Fruit fly (Drosophila melanogaster) whole organism, embryonic: ENCODE measurements around the gene CG12992.

Experiments used
- CG13296 ChIP-seq: fragments of 200-800 bp; sonication (Bioruptor generic); optimal IDR thresholded peaks from 3 replicates; lab custom pipeline; 2018; ENCODE audit warnings: missing biosample characterization, mild to moderate bottlenecking, missing genetic modification characterization
- CG13424 ChIP-seq: fragments of 200-800 bp; sonication (Bioruptor generic); optimal IDR thresholded peaks from 2 replicates; lab custom pipeline; 2019; ENCODE audit warnings: missing biosample characterization, mild to moderate bottlenecking, missing genetic modification characterization, moderate library complexity
- CG14050 ChIP-seq: fragments of 200-800 bp; sonication (Bioruptor generic); IDR thresholded peaks from 3 replicates; pipeline ENCODE4 v1.3.6; 2022; ENCODE audit warnings: missing biosample characterization, missing genetic modification characterization
- CG14860 ChIP-seq: fragments of 200-800 bp; sonication (Bioruptor generic); IDR thresholded peaks from 3 replicates; pipeline ENCODE4 v1.3.6; 2022; ENCODE audit warnings: missing biosample characterization, missing genetic modification characterization; ENCODE audit not compliant: partially characterized antibody
- CG1647 ChIP-seq: fragments of 200-800 bp; sonication (Bioruptor generic); optimal IDR thresholded peaks from 3 replicates; lab custom pipeline; 2016; ENCODE audit warnings: missing biosample characterization, missing genetic modification characterization
- CG17359 ChIP-seq: fragments of 200-800 bp; sonication (Bioruptor generic); optimal IDR thresholded peaks from 3 replicates; lab custom pipeline; 2018; ENCODE audit warnings: missing biosample characterization, mild to moderate bottlenecking, missing genetic modification characterization, moderate library complexity
- CG18599 ChIP-seq: fragments of 200-800 bp; sonication (Bioruptor generic); optimal IDR thresholded peaks from 3 replicates; lab custom pipeline; 2017; ENCODE audit warnings: missing biosample characterization, missing genetic modification characterization, mild to moderate bottlenecking, moderate library complexity, missing genetic modification reagents
- CG2120 ChIP-seq: fragments of 200-800 bp; sonication (Bioruptor generic); optimal IDR thresholded peaks from 3 replicates; lab custom pipeline; 2016; ENCODE audit warnings: missing biosample characterization, missing genetic modification characterization
- CG3281 ChIP-seq: fragments of 200-800 bp; sonication (Bioruptor generic); optimal IDR thresholded peaks from 3 replicates; lab custom pipeline; 2017; ENCODE audit warnings: missing biosample characterization, mild to moderate bottlenecking, missing genetic modification characterization
- CG3407 ChIP-seq: fragments of 200-800 bp; sonication (Bioruptor generic); optimal IDR thresholded peaks from 2 replicates; lab custom pipeline; 2018; ENCODE audit warnings: missing biosample characterization, mild to moderate bottlenecking, missing genetic modification characterization
- CG34376 ChIP-seq: fragments of 200-800 bp; sonication (Bioruptor generic); optimal IDR thresholded peaks from 2 replicates; lab custom pipeline; 2018; ENCODE audit warnings: missing biosample characterization, mild to moderate bottlenecking, missing genetic modification characterization
- CG3838 ChIP-seq: fragments of 200-800 bp; sonication (Bioruptor generic); optimal IDR thresholded peaks from 3 replicates; lab custom pipeline; 2016; ENCODE audit warnings: missing biosample characterization, missing genetic modification characterization
- CG42726 ChIP-seq: fragments of 200-800 bp; sonication (Bioruptor generic); IDR thresholded peaks from 2 replicates; pipeline ENCODE4 v1.3.6; 2022; ENCODE audit warnings: missing biosample characterization, missing genetic modification characterization; ENCODE audit not compliant: partially characterized antibody
- CG4730 ChIP-seq: fragments of 200-800 bp; sonication (Bioruptor generic); IDR thresholded peaks from 2 replicates; pipeline ENCODE4 v1.3.6; 2022; ENCODE audit warnings: missing biosample characterization, missing genetic modification characterization
- CG6765 ChIP-seq: fragments of 200-800 bp; sonication (Bioruptor generic); optimal IDR thresholded peaks from 3 replicates; lab custom pipeline; 2017; ENCODE audit warnings: missing biosample characterization, mild to moderate bottlenecking, missing genetic modification characterization
- D19A ChIP-seq: fragments of 200-800 bp; optimal IDR thresholded peaks from 3 replicates; lab custom pipeline; 2019; ENCODE audit warnings: missing biosample characterization, mild to moderate bottlenecking, missing genetic modification characterization, moderate library complexity
- D19B ChIP-seq: fragments of 200-800 bp; sonication (Bioruptor generic); optimal IDR thresholded peaks from 2 replicates; lab custom pipeline; 2017; ENCODE audit warnings: missing biosample characterization, mild to moderate bottlenecking, missing genetic modification characterization
- Dref ChIP-seq: fragments of 200-800 bp; sonication (Bioruptor generic); IDR thresholded peaks from 2 replicates; pipeline ENCODE4 v1.3.6; 2022; ENCODE audit warnings: missing biosample characterization, missing genetic modification characterization
- Drgx ChIP-seq: fragments of 200-800 bp; sonication (Bioruptor generic); IDR thresholded peaks from 2 replicates; pipeline ENCODE4 v1.3.6; 2022; ENCODE audit warnings: missing biosample characterization, missing genetic modification characterization
- E2f2 ChIP-seq: fragments of 200-800 bp; sonication (Bioruptor generic); IDR thresholded peaks from 2 replicates; pipeline ENCODE4 v1.3.6; 2022; ENCODE audit warnings: missing biosample characterization, missing genetic modification characterization
- Fer1 ChIP-seq: fragments of 200-800 bp; sonication (Bioruptor generic); optimal IDR thresholded peaks from 2 replicates; lab custom pipeline; 2017; ENCODE audit warnings: missing biosample characterization, mild to moderate bottlenecking, missing genetic modification characterization
- Fer3 ChIP-seq: fragments of 200-800 bp; sonication (Bioruptor generic); optimal IDR thresholded peaks from 2 replicates; lab custom pipeline; 2018; ENCODE audit warnings: missing biosample characterization, mild to moderate bottlenecking, missing genetic modification characterization, moderate library complexity
- Hmr ChIP-seq: fragments of 200-800 bp; sonication (Bioruptor generic); optimal IDR thresholded peaks from 3 replicates; lab custom pipeline; 2017; ENCODE audit warnings: mild to moderate bottlenecking, missing biosample characterization, missing genetic modification reagents, missing genetic modification characterization
- Med ChIP-seq: fragments of 200-800 bp; sonication (Bioruptor generic); peaks from one replicate; lab custom pipeline; 2016; ENCODE audit warnings: missing biosample characterization, missing genetic modification characterization, mild to moderate bottlenecking, inconsistent platforms, moderate library complexity
- Opbp ChIP-seq: fragments of 200-800 bp; sonication (Bioruptor generic); IDR thresholded peaks from 3 replicates; pipeline ENCODE4 v1.3.6; 2022; ENCODE audit warnings: missing biosample characterization, missing genetic modification characterization; ENCODE audit not compliant: partially characterized antibody
- Sry-δ ChIP-seq: fragments of 200-800 bp; sonication (Bioruptor generic); optimal IDR thresholded peaks from 2 replicates; lab custom pipeline; 2016; ENCODE audit warnings: missing biosample characterization, missing genetic modification characterization
- Stat92E ChIP-seq, 3 experiments: fragments of >200 bp in 2 of 3; fragments of 200-800 bp in 1 of 3; sonication (Bioruptor generic) in 1 of 3; optimal IDR thresholded peaks; 2 replicates each; lab custom pipeline; 2017 to 2019; ENCODE audit warnings: missing biosample characterization in 3 of 3, missing genetic modification characterization in 3 of 3, mild to moderate bottlenecking in 1 of 3, moderate library complexity in 1 of 3
- ac ChIP-seq: fragments of 200-800 bp; sonication (Bioruptor generic); optimal IDR thresholded peaks from 3 replicates; lab custom pipeline; 2017; ENCODE audit warnings: missing biosample characterization, mild to moderate bottlenecking, missing genetic modification characterization
- amos ChIP-seq: fragments of 200-800 bp; sonication (Bioruptor generic); IDR thresholded peaks from 2 replicates; pipeline ENCODE4 v1.3.6; 2022; ENCODE audit warnings: missing biosample characterization, missing genetic modification characterization; ENCODE audit not compliant: partially characterized antibody
- ap ChIP-seq: fragments of 200-800 bp; sonication (Bioruptor generic); IDR thresholded peaks from 2 replicates; pipeline ENCODE4 v1.3.6; 2022; ENCODE audit warnings: missing biosample characterization, missing genetic modification characterization
- bbx ChIP-seq: fragments of 200-800 bp; sonication (Bioruptor generic); IDR thresholded peaks from 2 replicates; pipeline ENCODE4 v1.3.6; 2022; ENCODE audit warnings: missing biosample characterization, missing genetic modification characterization; ENCODE audit not compliant: partially characterized antibody
- dpn ChIP-seq, 2 experiments: fragments of 200-800 bp; sonication (Bioruptor generic); optimal IDR thresholded peaks; 3 replicates each; lab custom pipeline; 2016; ENCODE audit warnings: missing biosample characterization in 2 of 2, missing genetic modification characterization in 2 of 2
- hkb ChIP-seq, 2 experiments: fragments of 200-800 bp in 1 of 2; fragments of >200 bp in 1 of 2; sonication (Bioruptor generic) in 1 of 2; IDR thresholded peaks in 1 of 2; optimal IDR thresholded peaks in 1 of 2; 2 replicates each; pipeline versions ENCODE4 v1.3.6 to Lab custom; 2017 to 2022; ENCODE audit warnings: missing biosample characterization in 1 of 2, missing genetic modification characterization in 1 of 2
- ind ChIP-seq: fragments of 200-800 bp; sonication (Bioruptor generic); optimal IDR thresholded peaks from 3 replicates; lab custom pipeline; 2016; ENCODE audit warnings: missing biosample characterization, missing genetic modification characterization
- lab ChIP-seq: fragments of 200-800 bp; sonication (Bioruptor generic); optimal IDR thresholded peaks from 3 replicates; lab custom pipeline; 2017; ENCODE audit warnings: missing biosample characterization, missing genetic modification characterization, mild to moderate bottlenecking, moderate library complexity, missing genetic modification reagents
- mam ChIP-seq: fragments of 200-800 bp; sonication (Bioruptor generic); optimal IDR thresholded peaks from 3 replicates; lab custom pipeline; 2016; ENCODE audit warnings: missing biosample characterization, missing genetic modification characterization
- odd ChIP-seq: fragments of 200-800 bp; sonication (Bioruptor generic); optimal IDR thresholded peaks from 2 replicates; lab custom pipeline; 2017; ENCODE audit warnings: missing biosample characterization, mild to moderate bottlenecking, missing genetic modification characterization
- pan ChIP-seq, 4 experiments: fragments of >200 bp in 3 of 4; fragments of 200-800 bp in 1 of 4; sonication (Bioruptor generic) in 1 of 4; optimal IDR thresholded peaks in 3 of 4; IDR thresholded peaks in 1 of 4; 2 replicates each; pipeline versions ENCODE4 v1.3.6 to Lab custom; 2017 to 2022; ENCODE audit warnings: missing biosample characterization in 2 of 4, missing genetic modification characterization in 2 of 4, mixed read lengths in 1 of 4
- prd ChIP-seq, 3 experiments: fragments of >200 bp in 2 of 3; fragments of 200-800 bp in 1 of 3; sonication (Bioruptor generic) in 1 of 3; optimal IDR thresholded peaks in 2 of 3; IDR thresholded peaks in 1 of 3; 2 replicates in 2 of 3; 3 replicates in 1 of 3; pipeline versions ENCODE4 v1.3.6 to Lab custom; 2017 to 2022; ENCODE audit warnings: missing biosample characterization in 1 of 3, missing genetic modification characterization in 1 of 3
- sens-2 ChIP-seq: fragments of 200-800 bp; sonication (Bioruptor generic); IDR thresholded peaks from 2 replicates; pipeline ENCODE4 v1.3.6; 2022; ENCODE audit warnings: missing biosample characterization, missing genetic modification characterization
- ssp ChIP-seq: fragments of 200-800 bp; sonication (Bioruptor generic); IDR thresholded peaks from 2 replicates; pipeline ENCODE4 v1.3.6; 2022; ENCODE audit warnings: missing biosample characterization, missing genetic modification characterization
- tio ChIP-seq: fragments of 200-800 bp; sonication (Bioruptor generic); optimal IDR thresholded peaks from 2 replicates; lab custom pipeline; 2017; ENCODE audit warnings: missing biosample characterization, missing genetic modification characterization, inconsistent platforms
- trh ChIP-seq: fragments of 200-800 bp; sonication (Bioruptor generic); optimal IDR thresholded peaks from 2 replicates; lab custom pipeline; 2016; ENCODE audit warnings: missing biosample characterization, missing genetic modification characterization
- yki ChIP-seq: fragments of >200 bp; optimal IDR thresholded peaks from 3 replicates; lab custom pipeline; 2018

CG12992 gene

DNA sequence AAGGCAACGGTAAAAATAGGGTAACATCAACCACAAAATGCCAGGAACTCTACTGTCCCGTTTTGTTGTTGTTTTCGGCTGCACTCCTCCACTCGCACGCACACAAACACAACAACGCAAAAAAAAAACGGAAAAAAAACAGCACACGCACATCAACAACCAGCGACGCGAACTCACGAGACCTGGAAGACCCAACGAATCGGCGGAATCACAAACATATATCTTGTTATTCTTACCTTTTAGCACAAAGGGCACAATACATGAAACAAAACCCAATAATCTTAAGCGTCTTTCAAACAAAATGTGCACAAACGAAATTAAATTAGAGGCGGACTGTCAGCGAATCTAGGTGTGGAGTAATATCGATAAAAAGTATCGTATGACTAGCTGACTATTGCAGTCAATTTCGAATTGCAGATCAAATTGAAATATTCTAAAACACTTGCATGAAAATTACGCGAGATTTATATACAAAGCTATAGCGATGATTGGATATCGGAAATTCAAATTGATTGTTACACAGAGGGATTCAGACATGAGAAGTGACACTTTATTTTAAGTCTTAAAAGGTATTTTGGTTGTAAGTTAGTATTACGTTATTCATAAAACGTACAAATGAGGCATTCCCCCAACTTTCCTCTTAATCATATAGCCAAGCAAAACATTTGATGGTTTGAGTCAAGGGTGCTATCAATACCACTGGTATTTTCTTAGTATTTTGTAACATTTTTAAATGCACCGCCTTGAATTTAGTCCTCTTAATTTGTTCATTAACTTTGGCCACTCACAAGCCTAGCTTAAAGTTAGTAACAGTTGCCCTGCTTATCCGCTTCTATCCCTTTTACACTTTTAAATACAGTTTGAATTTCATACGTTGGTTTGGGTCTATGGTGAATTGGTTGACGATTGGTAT is 9.5 kb upstream of the CG12992 start, which contains the start of gene Ankle2 (continued):
- TF ChIP-seq Opbp (GFP tag; lab: Robert Waterston, UW), result peak; percentile 71
- TF ChIP-seq CG34376 (GFP tag; lab: Kevin White, UChicago), result no peak
- TF ChIP-seq dpn (GFP tag; optimal IDR thresholded peaks at IDR 0.05; lab: Kevin White, UChicago), result no peak
- no peak for TF ChIP-seq yki (lab: Kevin White, UChicago)
- no peak for TF ChIP-seq CG1647 (GFP tag; lab: Kevin White, UChicago)
- no peak for TF ChIP-seq D19A (tag; lab: Kevin White, UChicago)
- TF ChIP-seq mam, result no peak
- TF ChIP-seq Stat92E (GFP tag; optimal IDR thresholded peaks at IDR 0.05; lab: Kevin White, UChicago), result no peak
- peak; percentile 60 for TF ChIP-seq Dref (GFP tag; lab: Robert Waterston, UW)
- no peak for TF ChIP-seq CG4730
- no peak for TF ChIP-seq CG14050
- TF ChIP-seq CG14860 (GFP tag; lab: Robert Waterston, UW), result peak; percentile 23; the same call in 1 of the 3 replicates
- TF ChIP-seq D19B (GFP tag; lab: Kevin White, UChicago), result no peak
- TF ChIP-seq ssp (GFP tag; lab: Robert Waterston, UW), result no peak
- TF ChIP-seq CG2120 (GFP tag; lab: Kevin White, UChicago), result no peak
- no peak for TF ChIP-seq CG13424
- peak; percentile 73 for TF ChIP-seq amos (GFP tag; lab: Robert Waterston, UW)
- TF ChIP-seq CG3407 (GFP tag; lab: Kevin White, UChicago), result no peak
- TF ChIP-seq ac (GFP tag; lab: Kevin White, UChicago), result no peak
- no peak for TF ChIP-seq ap (GFP tag; lab: Robert Waterston, UW)
- TF ChIP-seq sens-2, result no peak
- no peak for TF ChIP-seq Fer3 (tag; lab: Kevin White, UChicago)
- TF ChIP-seq bbx (GFP tag; lab: Robert Waterston, UW), result peak; percentile 68

DNA sequence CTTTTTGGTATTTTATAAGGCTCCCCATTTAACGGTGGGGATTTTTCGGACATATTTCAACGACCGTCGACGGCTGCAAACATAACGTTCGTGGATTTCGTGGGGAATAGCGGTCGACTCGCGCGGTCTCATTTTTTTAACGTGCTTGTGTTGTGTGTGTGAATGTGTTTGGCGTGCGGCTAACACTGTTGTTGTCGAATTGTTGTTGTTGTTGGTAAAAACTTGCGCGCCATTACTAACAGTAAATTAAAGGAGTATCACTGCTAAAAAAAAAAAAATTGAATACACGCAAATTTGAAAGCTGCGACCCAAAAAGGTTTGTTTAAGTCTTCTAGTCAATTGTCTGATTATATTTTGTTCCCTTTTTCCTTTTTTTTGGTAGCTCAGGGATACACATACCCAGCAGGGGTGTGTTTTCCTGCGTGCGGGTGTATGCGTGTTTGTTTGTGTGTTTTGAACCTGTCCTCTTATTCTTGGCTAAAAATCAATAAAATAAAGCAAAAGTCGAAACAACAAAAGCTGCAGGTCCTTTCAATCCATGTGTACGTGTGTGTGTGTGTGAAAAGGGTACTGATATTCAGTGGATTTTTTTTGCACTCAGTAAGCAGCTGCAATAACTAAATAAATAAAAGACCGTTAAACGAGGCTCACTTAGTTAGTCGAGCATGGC is 8.7 kb upstream of the CG12992 start, which contains the start of gene CG12991:
Gene CG12991, plus strand, starts transcription at position 80 of the 670 bp plus-strand sequence.
- TF ChIP-seq Med (GFP tag; lab: Kevin White, UChicago), result peak; percentile 59
- no peak for TF ChIP-seq tio (GFP tag; lab: Kevin White, UChicago)
- TF ChIP-seq CG3281 (GFP tag; lab: Kevin White, UChicago), result peak; percentile 36
- 0 out of 2 replicates have a peak, but pooled peaks have one; percentile 8 for TF ChIP-seq Drgx (GFP tag; lab: Robert Waterston, UW)
- peak; percentile 47 for TF ChIP-seq CG18599
- 0 out of 2 replicates have a peak, but pooled peaks have one; percentile 31 for TF ChIP-seq CG42726 (GFP tag; lab: Robert Waterston, UW)
- peak; percentile 15 for TF ChIP-seq hkb (optimal IDR thresholded peaks at IDR 0.05; lab: Kevin White, UChicago)
- TF ChIP-seq hkb (GFP tag; IDR thresholded peaks at IDR 0.05; lab: Robert Waterston, UW), result peak; percentile 41; the same call in 1 of the 2 replicates
- peak; percentile 30 for TF ChIP-seq Fer3 (tag; lab: Kevin White, UChicago)
- TF ChIP-seq E2f2 (GFP tag; lab: Robert Waterston, UW), result no peak
- no peak for TF ChIP-seq prd (optimal IDR thresholded peaks at IDR 0.05; lab: Kevin White, UChicago)
- TF ChIP-seq prd (GFP tag; IDR thresholded peaks at IDR 0.05; lab: Robert Waterston, UW), result 0 out of 3 replicates have a peak, but pooled peaks have one; percentile 24
- TF ChIP-seq Hmr (GFP tag; lab: Kevin White, UChicago), result peak; percentile 7
- peak; percentile 52 for TF ChIP-seq Fer1 (GFP tag; lab: Kevin White, UChicago)
- no peak for TF ChIP-seq CG13424
- TF ChIP-seq ind (GFP tag; lab: Kevin White, UChicago), result peak; percentile 7
- peak; percentile 5 for TF ChIP-seq odd (GFP tag; lab: Kevin White, UChicago)
- TF ChIP-seq CG17359 (tag; lab: Kevin White, UChicago), result peak; percentile 27
- TF ChIP-seq CG6765, result peak; percentile 47
- no peak for TF ChIP-seq CG3838 (GFP tag; lab: Kevin White, UChicago)
- TF ChIP-seq pan (optimal IDR thresholded peaks at IDR 0.05; lab: Kevin White, UChicago), result no peak
- peak in 1 of 2 experiments; percentile 56 for TF ChIP-seq pan (GFP tag; optimal IDR thresholded peaks at IDR 0.05 in 1 of 2, IDR thresholded peaks at IDR 0.05 in 1 of 2)
- TF ChIP-seq trh (GFP tag; lab: Kevin White, UChicago), result no peak
- peak; percentile 37 for TF ChIP-seq lab (GFP tag; lab: Kevin White, UChicago)
- TF ChIP-seq Sry-δ (GFP tag; lab: Kevin White, UChicago), result no peak
- TF ChIP-seq CG13296, result peak; percentile 15
